Worm (Caenorhabditis elegans) whole organism, late embryonic: ENCODE data around the gene T10G3.3.

Source experiments
- ama-1 ChIP-seq: fragments of 150-350 bp; optimal IDR thresholded peaks from 2 replicates; lab custom pipeline; 2014
- dve-1 ChIP-seq: sonication (generic microtip); optimal IDR thresholded peaks from 2 replicates; lab custom pipeline; 2017; ENCODE audit warnings: antibody characterized with exemption, mild to moderate bottlenecking, missing genetic modification characterization, missing compliant biosample characterization
- elt-2 ChIP-seq: sonication (generic microtip); optimal IDR thresholded peaks from 2 replicates; lab custom pipeline; 2016; ENCODE audit warnings: missing genetic modification reagents, missing genetic modification characterization, missing compliant biosample characterization
- ets-4 ChIP-seq: sonication (generic microtip); optimal IDR thresholded peaks from 2 replicates; lab custom pipeline; 2016; ENCODE audit warnings: missing genetic modification characterization, missing compliant biosample characterization
- hlh-30 ChIP-seq: sonication (generic microtip); optimal IDR thresholded peaks from 2 replicates; lab custom pipeline; 2017; ENCODE audit warnings: antibody characterized with exemption, missing genetic modification characterization, missing compliant biosample characterization; ENCODE audit not compliant: insufficient read depth
- lim-6 ChIP-seq: sonication (generic microtip); optimal IDR thresholded peaks from 2 replicates; lab custom pipeline; 2016; ENCODE audit warnings: missing genetic modification characterization, missing compliant biosample characterization
- nfya-1 ChIP-seq: sonication (generic microtip); optimal IDR thresholded peaks from 2 replicates; lab custom pipeline; 2017; ENCODE audit warnings: missing genetic modification characterization, mild to moderate bottlenecking, missing compliant biosample characterization, antibody characterized with exemption, moderate library complexity
- sox-4 ChIP-seq: sonication (generic microtip); optimal IDR thresholded peaks from 2 replicates; lab custom pipeline; 2017; ENCODE audit warnings: mild to moderate bottlenecking, missing genetic modification characterization, inconsistent platforms, missing compliant biosample characterization

- TF ChIP-seq hlh-30 (tag; lab: Kevin White, UChicago) (no peak), ets-4 (tag; lab: Kevin White, UChicago) (no peak), sox-4 (tag; lab: Kevin White, UChicago) (no peak), elt-2 (tag; lab: Kevin White, UChicago) (no peak), lim-6 (no peak), ama-1 (lab: Kevin White, UChicago) (no peak), nfya-1 (tag; lab: Kevin White, UChicago) (no peak), dve-1 (tag; lab: Kevin White, UChicago) (no peak)
These were observed 30.7 kb downstream of the T10G3.3 start, which contains the start of gene bath-39 for ce11 chrV:13459323-13459722.
